Worm (Caenorhabditis elegans): ENCODE results near the gene T21D9.2.

Gene T21D9.2

ce11 chrX:2068294-2068693, 28.4 kb downstream of the T21D9.2 start:
- no peak for TF ChIP-seq unc-62 (GFP tag; optimal IDR thresholded peaks at IDR 0.05)

- no peak for TF ChIP-seq unc-62 (GFP tag; optimal IDR thresholded peaks at IDR 0.05)
Observed at ce11 chrX:2064730-2065129, 32.0 kb downstream of the T21D9.2 start, which contains the start of gene F49H12.7. TSS of gene F49H12.7 (plus strand) at chrX:2065030.

ce11 chrX:2051602-2052001, 45.1 kb downstream of the T21D9.2 start, which contains the start of gene Y102A11A.1:
TSS of gene Y102A11A.1 (plus strand) at chrX:2051824.
- TF ChIP-seq unc-62 (GFP tag; optimal IDR thresholded peaks at IDR 0.05), result no peak

ce11 chrX:2050212-2050611, 46.5 kb downstream of the T21D9.2 start:
- no peak for TF ChIP-seq unc-62 (GFP tag; optimal IDR thresholded peaks at IDR 0.05)

- no peak for TF ChIP-seq unc-62 (GFP tag; optimal IDR thresholded peaks at IDR 0.05)
Observed at ce11 chrX:2048865-2049405, 47.8 kb downstream of the T21D9.2 start.

ce11 chrX:2047208-2047946, 49.3 kb downstream of the T21D9.2 start:
- no peak for TF ChIP-seq unc-62 (GFP tag; optimal IDR thresholded peaks at IDR 0.05)

- TF ChIP-seq unc-62 (GFP tag; optimal IDR thresholded peaks at IDR 0.05), result no peak
Observed at ce11 chrX:2046124-2046722, 50.5 kb downstream of the T21D9.2 start, which contains the start of gene igcm-4. TSS of gene igcm-4 (minus strand) at chrX:2046360.
